Worm (Caenorhabditis elegans): Measurements from ENCODE around the gene hel-1.

hel-1 gene

DNA sequence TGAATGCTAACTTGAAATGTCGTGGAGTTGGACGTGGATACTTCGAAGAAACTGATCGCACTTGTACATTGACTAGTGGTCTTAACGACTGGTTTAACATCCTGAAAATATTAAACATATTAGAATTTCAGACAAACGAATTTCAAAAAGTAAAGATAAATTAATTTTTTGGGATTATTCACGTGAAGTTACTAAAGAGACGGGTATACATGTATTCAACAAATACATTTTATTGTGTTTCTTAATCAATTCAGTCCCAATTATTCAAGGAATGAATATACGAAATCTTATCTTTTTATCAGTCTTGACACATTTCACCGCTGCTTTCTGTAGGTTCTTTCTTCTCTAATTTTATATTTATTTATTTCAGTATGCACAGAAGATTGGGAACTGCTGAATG, 50.3 kb downstream of the hel-1 start, which contains the start of the genes mrpl-10 and clec-142:
mrpl-10 (minus strand) TSS at position 101 of the 400 bp plus-strand sequence.
clec-142 (plus strand) TSS at position 264 of the 400 bp plus-strand sequence.
- TF ChIP-seq nhr-237 (tag; optimal IDR thresholded peaks at IDR 0.05): no peak
- TF ChIP-seq zag-1 (tag; optimal IDR thresholded peaks at IDR 0.05): no peak
- TF ChIP-seq dmd-4 (tag; optimal IDR thresholded peaks at IDR 0.05): no peak
- TF ChIP-seq snpc-4 (tag; optimal IDR thresholded peaks at IDR 0.05): no peak
